Fruit fly (Drosophila melanogaster) whole organism, prepupa: ENCODE measurements around the gene sphinx2.

Source experiments
- CG10631 ChIP-seq: fragments of 200-800 bp; sonication (Bioruptor generic); optimal IDR thresholded peaks from 2 replicates; lab custom pipeline; 2016; ENCODE audit warnings: missing biosample characterization, missing genetic modification characterization
- CG10669 ChIP-seq: fragments of 200-800 bp; sonication (Bioruptor generic); optimal IDR thresholded peaks from 3 replicates; lab custom pipeline; 2018; ENCODE audit warnings: missing biosample characterization, mild to moderate bottlenecking, missing genetic modification characterization, moderate library complexity
- CG11294 ChIP-seq: fragments of 200-800 bp; sonication (Bioruptor generic); IDR thresholded peaks from 2 replicates; pipeline ENCODE4 v1.3.6; 2022; ENCODE audit warnings: missing biosample characterization, missing genetic modification characterization
- CG11762 ChIP-seq: fragments of 200-800 bp; sonication (Bioruptor generic); optimal IDR thresholded peaks from 3 replicates; lab custom pipeline; 2016; ENCODE audit warnings: missing biosample characterization, missing genetic modification characterization; ENCODE audit not compliant: insufficient read depth
- CG11902 ChIP-seq: fragments of 200-800 bp; sonication (Bioruptor generic); optimal IDR thresholded peaks from 3 replicates; lab custom pipeline; 2016; ENCODE audit warnings: missing biosample characterization, missing genetic modification characterization
- CG15336 ChIP-seq: fragments of 200-800 bp; sonication (Bioruptor generic); IDR thresholded peaks from 2 replicates; pipeline ENCODE4 v1.3.6; 2022; ENCODE audit warnings: missing biosample characterization, missing genetic modification characterization
- CG1621 ChIP-seq: fragments of 200-800 bp; sonication (Bioruptor generic); optimal IDR thresholded peaks from 3 replicates; lab custom pipeline; 2018; ENCODE audit warnings: missing biosample characterization, mild to moderate bottlenecking, missing genetic modification characterization
- CG16779 ChIP-seq: fragments of 200-800 bp; sonication (Bioruptor generic); optimal IDR thresholded peaks from 3 replicates; lab custom pipeline; 2017; ENCODE audit warnings: missing biosample characterization, mild to moderate bottlenecking, missing genetic modification characterization
- CG3032 ChIP-seq: fragments of 200-800 bp; optimal IDR thresholded peaks from 2 replicates; lab custom pipeline; 2019; ENCODE audit warnings: missing biosample characterization, mild to moderate bottlenecking, missing genetic modification characterization, moderate library complexity
- CG31627 ChIP-seq: fragments of 200-800 bp; sonication (Bioruptor generic); optimal IDR thresholded peaks from 3 replicates; lab custom pipeline; 2016; ENCODE audit warnings: missing biosample characterization, missing genetic modification characterization
- CG32006 ChIP-seq: fragments of 200-800 bp; sonication (Bioruptor generic); optimal IDR thresholded peaks from 3 replicates; lab custom pipeline; 2017; ENCODE audit warnings: missing biosample characterization, mild to moderate bottlenecking, missing genetic modification characterization
- CG34406 ChIP-seq: fragments of 200-800 bp; sonication (Bioruptor generic); optimal IDR thresholded peaks from 3 replicates; lab custom pipeline; 2016; ENCODE audit warnings: missing biosample characterization, missing genetic modification characterization
- CG3919 ChIP-seq: fragments of 200-800 bp; sonication (Bioruptor generic); optimal IDR thresholded peaks from 3 replicates; lab custom pipeline; 2016; ENCODE audit warnings: missing biosample characterization, missing genetic modification characterization
- CG4318 ChIP-seq: fragments of 200-800 bp; sonication (Bioruptor generic); optimal IDR thresholded peaks from 3 replicates; lab custom pipeline; 2017; ENCODE audit warnings: missing biosample characterization, mild to moderate bottlenecking, missing genetic modification characterization
- CG6163 ChIP-seq: fragments of 200-800 bp; sonication (Bioruptor generic); IDR thresholded peaks from 3 replicates; pipeline ENCODE4 v1.3.6; 2022; ENCODE audit warnings: missing biosample characterization, missing genetic modification characterization
- CG6276 ChIP-seq: fragments of 200-800 bp; sonication (Bioruptor generic); optimal IDR thresholded peaks from 2 replicates; lab custom pipeline; 2017; ENCODE audit warnings: missing biosample characterization, mild to moderate bottlenecking, missing genetic modification characterization
- CG6792 ChIP-seq: fragments of 200-800 bp; sonication (Bioruptor generic); optimal IDR thresholded peaks from 3 replicates; lab custom pipeline; 2016; ENCODE audit warnings: missing biosample characterization, missing genetic modification characterization
- CG6808 ChIP-seq: fragments of 200-800 bp; sonication (Bioruptor generic); optimal IDR thresholded peaks from 3 replicates; lab custom pipeline; 2017; ENCODE audit warnings: missing biosample characterization, missing genetic modification characterization, mild to moderate bottlenecking, moderate library complexity, missing genetic modification reagents
- CG7368 ChIP-seq: fragments of 200-800 bp; sonication (Bioruptor generic); optimal IDR thresholded peaks from 3 replicates; lab custom pipeline; 2016; ENCODE audit warnings: missing biosample characterization, missing genetic modification characterization
- CG8119 ChIP-seq: fragments of 200-800 bp; sonication (Bioruptor generic); IDR thresholded peaks from 3 replicates; pipeline ENCODE4 v1.3.6; 2022; ENCODE audit warnings: missing biosample characterization, missing genetic modification characterization
- CG8319 ChIP-seq: fragments of 200-800 bp; sonication (Bioruptor generic); optimal IDR thresholded peaks from 3 replicates; lab custom pipeline; 2016; ENCODE audit warnings: missing biosample characterization, missing genetic modification characterization
- CG8632 ChIP-seq: fragments of 200-800 bp; sonication (Bioruptor generic); optimal IDR thresholded peaks from 3 replicates; lab custom pipeline; 2016; ENCODE audit warnings: missing biosample characterization, missing genetic modification characterization
- CG9139 ChIP-seq: fragments of 200-800 bp; sonication (Bioruptor generic); optimal IDR thresholded peaks from 3 replicates; lab custom pipeline; 2017; ENCODE audit warnings: missing biosample characterization, mild to moderate bottlenecking, missing genetic modification characterization
- Eip78C ChIP-seq: fragments of 200-800 bp; sonication (Bioruptor generic); peaks from one replicate; lab custom pipeline; 2016; ENCODE audit warnings: missing biosample characterization, missing genetic modification characterization
- Eip93F ChIP-seq: fragments of 200-800 bp; sonication (Bioruptor generic); optimal IDR thresholded peaks from 2 replicates; lab custom pipeline; 2016; ENCODE audit warnings: missing biosample characterization, mild to moderate bottlenecking, missing genetic modification characterization
- Ets21C ChIP-seq: fragments of 200-800 bp; sonication (Bioruptor generic); optimal IDR thresholded peaks from 3 replicates; lab custom pipeline; 2016; ENCODE audit warnings: missing biosample characterization, missing genetic modification characterization
- Ets96B ChIP-seq: fragments of 200-800 bp; optimal IDR thresholded peaks from 2 replicates; lab custom pipeline; 2019; ENCODE audit warnings: missing biosample characterization, mild to moderate bottlenecking, missing genetic modification characterization, moderate library complexity
- Gug ChIP-seq: fragments of 200-800 bp; sonication (Bioruptor generic); IDR thresholded peaks from 2 replicates; pipeline ENCODE4 v1.3.6; 2022; ENCODE audit warnings: missing biosample characterization, missing genetic modification characterization
- Hr38 ChIP-seq: sonication (Bioruptor generic); optimal IDR thresholded peaks from 2 replicates; lab custom pipeline; 2016; ENCODE audit warnings: missing biosample characterization, missing genetic modification characterization
- Hr4 ChIP-seq: fragments of 200-800 bp; sonication (Bioruptor generic); optimal IDR thresholded peaks from 3 replicates; lab custom pipeline; 2016; ENCODE audit warnings: missing biosample characterization, missing genetic modification characterization
- Lpt ChIP-seq: fragments of 200-800 bp; sonication (Bioruptor generic); optimal IDR thresholded peaks from 3 replicates; lab custom pipeline; 2016; ENCODE audit warnings: missing biosample characterization, missing genetic modification characterization
- OdsH ChIP-seq: fragments of 200-800 bp; sonication (Bioruptor generic); optimal IDR thresholded peaks from 3 replicates; lab custom pipeline; 2016; ENCODE audit warnings: missing biosample characterization, missing genetic modification characterization
- Sox14 ChIP-seq: fragments of 200-800 bp; sonication (Bioruptor generic); optimal IDR thresholded peaks from 3 replicates; lab custom pipeline; 2016; ENCODE audit warnings: missing biosample characterization, missing genetic modification characterization
- Sox15 ChIP-seq: fragments of 200-800 bp; sonication (Bioruptor generic); optimal IDR thresholded peaks from 3 replicates; lab custom pipeline; 2016; ENCODE audit warnings: missing biosample characterization, missing genetic modification characterization
- acj6 ChIP-seq: fragments of 200-800 bp; sonication (Bioruptor generic); optimal IDR thresholded peaks from 3 replicates; lab custom pipeline; 2016; ENCODE audit warnings: missing biosample characterization, missing genetic modification characterization
- cyc ChIP-seq: fragments of 200-800 bp; sonication (Bioruptor generic); optimal IDR thresholded peaks from 3 replicates; lab custom pipeline; 2016; ENCODE audit warnings: missing biosample characterization, missing genetic modification characterization
- eg ChIP-seq: fragments of 200-800 bp; sonication (Bioruptor generic); IDR thresholded peaks from 3 replicates; pipeline ENCODE4 v1.3.6; 2022; ENCODE audit warnings: missing biosample characterization, missing genetic modification characterization
- fd59A ChIP-seq: fragments of 200-800 bp; sonication (Bioruptor generic); optimal IDR thresholded peaks from 2 replicates; lab custom pipeline; 2017; ENCODE audit warnings: missing biosample characterization, mild to moderate bottlenecking, missing genetic modification characterization, missing genetic modification reagents
- fd85E ChIP-seq: fragments of 200-800 bp; sonication (Bioruptor generic); optimal IDR thresholded peaks from 3 replicates; lab custom pipeline; 2016; ENCODE audit warnings: missing biosample characterization, missing genetic modification characterization
- fkh ChIP-seq: fragments of 200-800 bp; sonication (Bioruptor generic); optimal IDR thresholded peaks from 3 replicates; lab custom pipeline; 2017; ENCODE audit warnings: missing biosample characterization, mild to moderate bottlenecking, missing genetic modification characterization, moderate library complexity
- net ChIP-seq: fragments of 200-800 bp; sonication (Bioruptor generic); optimal IDR thresholded peaks from 3 replicates; lab custom pipeline; 2016; ENCODE audit warnings: missing biosample characterization, missing genetic modification characterization
- salr ChIP-seq, 2 experiments: fragments of 200-800 bp; sonication (Bioruptor generic); optimal IDR thresholded peaks; 3 replicates each; lab custom pipeline; 2016 to 2018; ENCODE audit warnings: missing biosample characterization in 2 of 2, missing genetic modification characterization in 2 of 2, mild to moderate bottlenecking in 1 of 2
- ss ChIP-seq, 2 experiments: fragments of 200-800 bp; sonication (Bioruptor generic); optimal IDR thresholded peaks; 2 replicates in 1 of 2; 3 replicates in 1 of 2; lab custom pipeline; 2017 to 2018; ENCODE audit warnings: mild to moderate bottlenecking in 2 of 2, missing biosample characterization in 2 of 2, missing genetic modification characterization in 2 of 2, moderate library complexity in 1 of 2
- svp ChIP-seq: fragments of 200-800 bp; sonication (Bioruptor generic); peaks from one replicate; lab custom pipeline; 2016; ENCODE audit warnings: missing biosample characterization, missing genetic modification characterization

Gene sphinx2

DNA sequence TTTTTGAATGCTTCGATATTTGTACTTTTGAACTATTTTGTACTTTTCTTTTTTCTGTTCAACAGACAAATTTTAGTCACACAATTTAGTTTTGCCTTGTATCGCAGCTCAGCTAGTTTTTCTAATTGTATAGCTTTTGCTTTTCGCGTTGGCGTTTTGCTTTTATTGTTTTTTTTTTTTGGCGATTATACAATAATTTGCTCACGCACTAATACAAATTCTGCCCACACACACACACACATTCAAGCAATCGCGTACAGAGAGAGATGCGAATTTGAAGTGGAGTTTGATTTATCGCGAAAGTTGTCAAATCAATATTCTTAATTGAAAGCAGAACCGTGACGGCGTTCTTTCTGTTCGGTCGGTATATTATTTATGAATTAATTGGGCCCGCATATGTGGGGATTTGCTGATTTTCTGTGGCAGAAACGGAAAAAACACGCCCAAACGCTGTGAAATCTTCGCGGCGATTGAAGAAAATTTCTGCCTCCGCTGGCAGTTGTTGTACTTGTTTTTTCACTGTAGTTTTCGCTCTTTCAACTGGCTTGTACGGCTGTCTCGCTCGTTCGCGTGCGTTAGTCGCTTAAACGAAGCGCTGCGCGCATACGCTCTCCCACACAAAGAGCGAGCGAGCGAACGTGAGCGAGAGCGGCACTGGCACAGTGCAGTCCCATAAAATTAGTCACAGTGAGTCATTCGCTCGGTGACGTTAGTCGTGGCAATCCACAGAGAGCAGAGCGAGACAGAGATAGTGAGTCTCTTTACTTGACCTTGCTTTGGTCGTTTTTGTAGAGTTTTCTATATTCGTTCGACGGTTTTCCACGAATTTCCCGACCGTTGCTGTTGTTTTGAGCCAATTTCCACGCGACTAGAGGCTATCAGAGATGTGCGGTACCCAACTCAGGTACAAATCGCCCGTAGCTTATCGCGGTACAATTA lies 5.5 kb downstream of the sphinx2 start, which contains the start of gene Rac2 (continued):
- TF ChIP-seq Gug (GFP tag; lab: Robert Waterston, UW) (no peak; the same call in 1 of the 2 replicates), Eip93F (no peak), CG34406 (GFP tag; lab: Kevin White, UChicago) (peak; percentile 7), CG9139 (GFP tag; lab: Kevin White, UChicago) (peak; percentile 59), CG8319 (GFP tag; lab: Kevin White, UChicago) (no peak), CG6792 (GFP tag; lab: Kevin White, UChicago) (no peak), fd85E (GFP tag; lab: Kevin White, UChicago) (peak; percentile 40), CG10669 (GFP tag; lab: Kevin White, UChicago) (peak; percentile 54), fd59A (GFP tag; lab: Kevin White, UChicago) (no peak), CG11294 (peak; percentile 30; the same call in 1 of the 2 replicates)
- TF ChIP-seq, all 60 proteins: peak for 50

DNA sequence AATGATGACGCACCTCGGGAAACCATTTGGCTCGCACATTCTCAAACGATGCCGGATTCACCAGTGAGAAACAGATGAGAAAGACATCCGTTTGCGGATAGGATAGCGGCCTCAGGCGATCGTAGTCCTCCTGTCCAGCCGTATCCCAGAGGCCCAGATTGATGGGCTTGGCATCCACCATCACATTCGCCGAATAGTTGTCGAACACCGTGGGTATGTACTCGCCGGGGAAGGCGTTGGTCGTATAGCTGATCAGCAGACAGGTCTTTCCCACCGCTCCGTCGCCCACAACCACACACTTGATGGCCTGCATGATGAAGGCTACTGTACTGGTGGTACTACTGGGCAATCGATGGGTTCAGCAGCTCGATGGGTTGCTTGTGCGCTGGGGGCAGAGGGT lies 6.3 kb downstream of the sphinx2 start:
- TF ChIP-seq cyc (no peak), CG1621 (tag; lab: Kevin White, UChicago) (no peak), Eip78C (GFP tag; lab: Kevin White, UChicago) (no peak), CG3919 (GFP tag; lab: Kevin White, UChicago) (no peak), CG11294 (no peak), CG32006 (GFP tag; lab: Kevin White, UChicago) (no peak), eg (no peak), CG11762 (no peak), Ets21C (GFP tag; lab: Kevin White, UChicago) (no peak), CG15336 (GFP tag; lab: Robert Waterston, UW) (no peak), Hr4 (GFP tag; lab: Kevin White, UChicago) (no peak), OdsH (GFP tag; lab: Kevin White, UChicago) (no peak), salr (GFP tag; optimal IDR thresholded peaks at IDR 0.05; lab: Kevin White, UChicago) (no peak), fkh (no peak), net (GFP tag; lab: Kevin White, UChicago) (no peak), CG7368 (GFP tag; lab: Kevin White, UChicago) (no peak), CG31627 (GFP tag; lab: Kevin White, UChicago) (no peak), CG16779 (tag; lab: Kevin White, UChicago) (no peak), Sox15 (GFP tag; lab: Kevin White, UChicago) (no peak), fd85E (GFP tag; lab: Kevin White, UChicago) (no peak)

DNA sequence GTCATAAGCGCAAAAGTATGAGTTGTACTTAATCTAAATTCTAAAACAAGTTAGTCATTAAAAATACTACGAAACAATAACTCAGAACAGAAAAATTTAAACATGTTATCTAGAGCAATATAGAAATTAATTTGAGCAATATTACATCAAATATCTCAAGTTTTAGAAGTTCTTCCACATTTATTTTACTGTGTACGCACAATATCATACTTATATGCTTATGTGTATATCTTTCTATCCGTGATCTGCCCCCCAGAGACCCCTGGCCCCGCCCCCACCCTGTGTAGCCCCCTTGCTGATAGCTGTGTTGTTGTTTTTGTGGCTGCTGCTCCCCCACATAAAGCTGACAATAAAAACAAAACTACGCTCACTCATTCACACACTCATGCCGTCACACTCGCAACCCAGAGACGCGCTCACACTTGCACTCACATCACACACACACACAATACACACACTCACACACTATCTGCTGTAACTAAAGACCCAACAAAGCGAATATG lies 7.2 kb downstream of the sphinx2 start:
- TF ChIP-seq CG3032 (peak; percentile 40), CG11294 (peak; percentile 18; the same call in 1 of the 2 replicates), CG4318 (GFP tag; lab: Kevin White, UChicago) (no peak), CG11902 (GFP tag; lab: Kevin White, UChicago) (no peak), CG11762 (no peak), CG10631 (GFP tag; lab: Kevin White, UChicago) (peak; percentile 20), Sox15 (GFP tag; lab: Kevin White, UChicago) (no peak), Ets96B (tag; lab: Kevin White, UChicago) (peak; percentile 47), Hr38 (GFP tag; lab: Kevin White, UChicago) (no peak), CG8632 (GFP tag; lab: Kevin White, UChicago) (no peak), CG10669 (GFP tag; lab: Kevin White, UChicago) (peak; percentile 23), Lpt (GFP tag; lab: Kevin White, UChicago) (peak; percentile 44), CG6808 (peak; percentile 63), CG32006 (GFP tag; lab: Kevin White, UChicago) (peak; percentile 53), CG31627 (GFP tag; lab: Kevin White, UChicago) (no peak), eg (peak; percentile 78), CG16779 (tag; lab: Kevin White, UChicago) (peak; percentile 8), svp (GFP tag; lab: Kevin White, UChicago) (no peak), CG8119 (GFP tag; lab: Robert Waterston, UW) (peak; percentile 48; the same call in 2 of the 3 replicates), CG6276 (GFP tag; lab: Kevin White, UChicago) (peak; percentile 2), CG1621 (tag; lab: Kevin White, UChicago) (peak; percentile 25), Sox14 (peak; percentile 40), CG9139 (GFP tag; lab: Kevin White, UChicago) (peak; percentile 42), ss (GFP tag; optimal IDR thresholded peaks at IDR 0.05; lab: Kevin White, UChicago) (peak; percentile 28 to 53), acj6 (GFP tag; lab: Kevin White, UChicago) (no peak), CG6163 (peak; percentile 78), salr (GFP tag; optimal IDR thresholded peaks at IDR 0.05; lab: Kevin White, UChicago) (peak; percentile 13 to 46), net (GFP tag; lab: Kevin White, UChicago) (peak; percentile 25)
